Worm (Caenorhabditis elegans): Measurements from ENCODE around the gene F14H3.14.

The F14H3.14 gene

ce11 chrV:16015652-16016051 is 47.0 kb downstream of the F14H3.14 start, which contains the start of gene str-232:
str-232 (minus strand) TSS chrV:16015752.
- TF ChIP-seq dao-5 (tag; optimal IDR thresholded peaks at IDR 0.05) (no peak), him-1 (tag; optimal IDR thresholded peaks at IDR 0.05) (no peak), W03F9.2 (tag; optimal IDR thresholded peaks at IDR 0.05) (no peak)

Measured in whole organism, L4/young adult.